Worm (Caenorhabditis elegans): ENCODE results near the gene F53F4.7.

- TF ChIP-seq nhr-11 (tag; optimal IDR thresholded peaks at IDR 0.05) (no peak), lin-29 (GFP tag; IDR thresholded peaks at IDR 0.05) (no peak), zfp-3 (GFP tag; conservative IDR thresholded peaks at IDR 0.05) (no peak), fkh-10 (GFP tag; optimal IDR thresholded peaks at IDR 0.05) (no peak), lim-7 (GFP tag; IDR thresholded peaks at IDR 0.05) (no peak), nhr-10 (tag; optimal IDR thresholded peaks at IDR 0.05) (no peak), ztf-11 (tag; optimal IDR thresholded peaks at IDR 0.05) (no peak)
Measured at ce11 chrV:13563841-13564240, 49.9 kb downstream of the F53F4.7 start, which contains the start of gene grl-17.

Data from whole organism, L4 larva.